Worm (Caenorhabditis elegans) whole organism, L4 larva: ENCODE data around the gene emb-30.
A peak's percentile ranks its signal among the peaks of the same experiment; 100 is the strongest.

Source experiments
- D1046.2 ChIP-seq: fragments of 200-800 bp; sonication (Bioruptor generic); IDR thresholded peaks from 2 replicates; pipeline ENCODE4 v1.3.6; 2022; ENCODE audit warnings: missing genetic modification characterization, missing compliant biosample characterization
- F37D6.2 ChIP-seq: sonication (generic microtip); optimal IDR thresholded peaks from 2 replicates; lab custom pipeline; 2016; ENCODE audit warnings: mild to moderate bottlenecking, missing genetic modification characterization, missing compliant biosample characterization
- F44E2.7 ChIP-seq: fragments of 200-800 bp; sonication (Bioruptor generic); IDR thresholded peaks from 2 replicates; pipeline ENCODE4 v2.1.2; 2022; ENCODE audit warnings: missing genetic modification characterization, missing compliant biosample characterization
- F49E8.2 ChIP-seq: sonication (generic microtip); optimal IDR thresholded peaks from 2 replicates; lab custom pipeline; 2016; ENCODE audit warnings: missing compliant biosample characterization, mild to moderate bottlenecking, missing genetic modification characterization, borderline replicate concordance
- R02D3.7 ChIP-seq: fragments of 150-350 bp; sonication (generic microtip); optimal IDR thresholded peaks from 3 replicates; lab custom pipeline; 2014; ENCODE audit warnings: missing biosample characterization, missing genetic modification characterization
- Y48G9A.11 ChIP-seq: fragments of 200-800 bp; sonication (Bioruptor generic); IDR thresholded peaks from 2 replicates; pipeline ENCODE4 v1.3.6; 2022; ENCODE audit warnings: missing genetic modification reagents, missing genetic modification characterization, missing compliant biosample characterization
- aha-1 ChIP-seq: fragments of 150-350 bp; peaks from one replicate; lab custom pipeline; 2014; ENCODE audit warnings: missing biosample characterization, missing genetic modification characterization
- arid-1 ChIP-seq: fragments of 200-800 bp; sonication (Bioruptor generic); conservative IDR thresholded peaks from 2 replicates; pipeline ENCODE4 v1.3.6; 2022; ENCODE audit warnings: missing genetic modification reagents, missing genetic modification characterization, missing compliant biosample characterization
- attf-4 ChIP-seq: sonication (generic microtip); optimal IDR thresholded peaks from 3 replicates; lab custom pipeline; 2017; ENCODE audit warnings: missing biosample characterization, missing genetic modification characterization
- ceh-28 ChIP-seq: fragments of 150-350 bp; optimal IDR thresholded peaks from 2 replicates; lab custom pipeline; 2014; ENCODE audit warnings: missing biosample characterization, missing genetic modification reagents, missing genetic modification characterization
- ceh-44 ChIP-seq: fragments of 200-800 bp; sonication (Bioruptor generic); IDR thresholded peaks from 2 replicates; pipeline ENCODE4 v1.3.6; 2022; ENCODE audit warnings: missing genetic modification reagents, missing genetic modification characterization, missing compliant biosample characterization
- ceh-62 ChIP-seq: sonication (generic microtip); optimal IDR thresholded peaks from 2 replicates; lab custom pipeline; 2017; ENCODE audit warnings: missing biosample characterization, missing genetic modification characterization
- ceh-82 ChIP-seq: sonication (generic microtip); optimal IDR thresholded peaks from 2 replicates; lab custom pipeline; 2017; ENCODE audit warnings: missing biosample characterization, missing genetic modification characterization
- ces-1 ChIP-seq: fragments of 150-350 bp; sonication (generic microtip); optimal IDR thresholded peaks from 4 replicates; lab custom pipeline; 2014; ENCODE audit warnings: missing biosample characterization, missing genetic modification reagents, missing genetic modification characterization
- daf-16 ChIP-seq, 3 experiments: sonication (generic microtip); optimal IDR thresholded peaks; 2 replicates each; lab custom pipeline; 2016 to 2017; ENCODE audit warnings: missing genetic modification characterization in 3 of 3, missing genetic modification reagents in 3 of 3, mild to moderate bottlenecking in 2 of 3, missing compliant biosample characterization in 2 of 3, missing biosample characterization in 1 of 3, moderate library complexity in 1 of 3
- daf-19 ChIP-seq: fragments of 200-800 bp; sonication (Bioruptor generic); conservative IDR thresholded peaks from 2 replicates; pipeline ENCODE4 v1.3.6; 2022; ENCODE audit warnings: missing genetic modification characterization, missing compliant biosample characterization
- dmd-6 ChIP-seq: fragments of 200-800 bp; sonication (Bioruptor generic); IDR thresholded peaks from 2 replicates; pipeline ENCODE4 v1.3.6; 2022; ENCODE audit warnings: missing genetic modification reagents, missing genetic modification characterization, missing compliant biosample characterization
- dmd-8 ChIP-seq: fragments of 200-800 bp; sonication (Bioruptor generic); IDR thresholded peaks from 2 replicates; pipeline ENCODE4 v1.3.6; 2022; ENCODE audit warnings: missing genetic modification characterization, missing compliant biosample characterization
- duxl-1 ChIP-seq: sonication (generic microtip); optimal IDR thresholded peaks from 2 replicates; lab custom pipeline; 2016; ENCODE audit warnings: mild to moderate bottlenecking, missing genetic modification characterization, moderate library complexity, missing compliant biosample characterization; ENCODE audit not compliant: poor library complexity
- hif-1 ChIP-seq, 2 experiments: sonication (generic microtip); optimal IDR thresholded peaks; 2 replicates each; lab custom pipeline; 2016 to 2017; ENCODE audit warnings: missing compliant biosample characterization in 2 of 2, missing genetic modification characterization in 2 of 2, missing genetic modification reagents in 2 of 2, missing genotype in 2 of 2, mild to moderate bottlenecking in 1 of 2
- hlh-11 ChIP-seq: fragments of 200-800 bp; sonication (Bioruptor generic); optimal IDR thresholded peaks from 2 replicates; lab custom pipeline; 2018; ENCODE audit warnings: mild to moderate bottlenecking, missing genetic modification characterization, missing compliant biosample characterization
- hlh-30 ChIP-seq: sonication (generic microtip); optimal IDR thresholded peaks from 2 replicates; lab custom pipeline; 2017; ENCODE audit warnings: antibody characterized with exemption, mild to moderate bottlenecking, missing genetic modification characterization, missing compliant biosample characterization; ENCODE audit not compliant: insufficient read depth
- jun-1 ChIP-seq: fragments of 150-350 bp; optimal IDR thresholded peaks from 2 replicates; lab custom pipeline; 2014; ENCODE audit warnings: missing biosample characterization, missing genetic modification reagents, missing genetic modification characterization
- lim-7 ChIP-seq: fragments of 200-800 bp; sonication (Bioruptor generic); IDR thresholded peaks from 2 replicates; pipeline ENCODE4 v1.3.6; 2022; ENCODE audit warnings: missing genetic modification characterization, missing compliant biosample characterization
- lin-1 ChIP-seq: fragments of 200-800 bp; sonication (Bioruptor generic); IDR thresholded peaks from 2 replicates; pipeline ENCODE4 v1.3.6; 2022; ENCODE audit warnings: missing genetic modification reagents, missing genetic modification characterization, missing compliant biosample characterization
- lin-13 ChIP-seq: fragments of 150-350 bp; optimal IDR thresholded peaks from 2 replicates; lab custom pipeline; 2014; ENCODE audit warnings: missing biosample characterization, missing genetic modification reagents, missing genetic modification characterization
- lin-38 ChIP-seq: fragments of 200-800 bp; sonication (Bioruptor generic); IDR thresholded peaks from 2 replicates; pipeline ENCODE4 v1.3.6; 2022; ENCODE audit warnings: missing genetic modification reagents, missing genetic modification characterization, missing compliant biosample characterization
- lir-3 ChIP-seq: sonication (generic microtip); optimal IDR thresholded peaks from 2 replicates; lab custom pipeline; 2016; ENCODE audit warnings: mild to moderate bottlenecking, missing genetic modification characterization, missing compliant biosample characterization
- lsy-2 ChIP-seq, 2 experiments: fragments of 150-350 bp in 1 of 2; sonication (generic microtip) in 1 of 2; optimal IDR thresholded peaks; 2 replicates each; lab custom pipeline; 2014 to 2017; ENCODE audit warnings: missing biosample characterization in 2 of 2, missing genetic modification characterization in 2 of 2
- madf-9 ChIP-seq: fragments of 200-800 bp; sonication (Bioruptor generic); conservative IDR thresholded peaks from 2 replicates; pipeline ENCODE4 v1.3.6; 2022; ENCODE audit warnings: missing genetic modification reagents, missing genetic modification characterization, missing compliant biosample characterization
- mdl-1 ChIP-seq, 2 experiments: fragments of 150-350 bp in 1 of 2; sonication (generic microtip) in 1 of 2; optimal IDR thresholded peaks; 2 replicates each; lab custom pipeline; 2014 to 2017; ENCODE audit warnings: missing biosample characterization in 2 of 2, missing genetic modification characterization in 2 of 2
- mep-1 ChIP-seq: fragments of 150-350 bp; sonication (generic microtip); optimal IDR thresholded peaks from 3 replicates; lab custom pipeline; 2014; ENCODE audit warnings: missing biosample characterization, missing genetic modification characterization
- mes-2 ChIP-seq: sonication (generic microtip); optimal IDR thresholded peaks from 2 replicates; lab custom pipeline; 2016; ENCODE audit warnings: missing genotype, mild to moderate bottlenecking, missing genetic modification characterization, missing compliant biosample characterization; ENCODE audit not compliant: poor library complexity, severe bottlenecking
- mxl-2 ChIP-seq: fragments of 200-800 bp; sonication (Bioruptor generic); conservative IDR thresholded peaks from 2 replicates; pipeline ENCODE4 v1.3.6; 2022; ENCODE audit warnings: missing genetic modification reagents, missing genetic modification characterization, missing compliant biosample characterization
- mxl-3 ChIP-seq: fragments of 200-800 bp; sonication (Bioruptor generic); optimal IDR thresholded peaks from 2 replicates; lab custom pipeline; 2018; ENCODE audit warnings: mild to moderate bottlenecking, missing genetic modification characterization, missing compliant biosample characterization
- nhr-102 ChIP-seq: sonication (generic microtip); optimal IDR thresholded peaks from 2 replicates; lab custom pipeline; 2016; ENCODE audit warnings: mild to moderate bottlenecking, missing genetic modification characterization, moderate library complexity, missing compliant biosample characterization
- nhr-237 ChIP-seq: sonication (generic microtip); optimal IDR thresholded peaks from 2 replicates; lab custom pipeline; 2017; ENCODE audit warnings: missing biosample characterization, missing genetic modification characterization
- nhr-25 ChIP-seq: sonication (generic microtip); optimal IDR thresholded peaks from 2 replicates; lab custom pipeline; 2017; ENCODE audit warnings: missing genetic modification characterization, mild to moderate bottlenecking, missing compliant biosample characterization, antibody characterized with exemption, moderate library complexity, borderline replicate concordance; ENCODE audit not compliant: insufficient read depth
- nhr-41 ChIP-seq: fragments of 200-800 bp; sonication (Bioruptor generic); IDR thresholded peaks from 2 replicates; pipeline ENCODE4 v1.3.6; 2022; ENCODE audit warnings: missing genetic modification reagents, missing genetic modification characterization, missing compliant biosample characterization
- nhr-76 ChIP-seq: fragments of 150-350 bp; optimal IDR thresholded peaks from 2 replicates; lab custom pipeline; 2014; ENCODE audit warnings: missing biosample characterization, missing genetic modification characterization
- nhr-77 ChIP-seq: fragments of 150-350 bp; optimal IDR thresholded peaks from 2 replicates; lab custom pipeline; 2014; ENCODE audit warnings: missing biosample characterization, missing genetic modification characterization
- saeg-2 ChIP-seq: fragments of 200-800 bp; sonication (Bioruptor generic); IDR thresholded peaks from 2 replicates; pipeline ENCODE4 v1.3.6; 2022; ENCODE audit warnings: missing genetic modification reagents, missing genetic modification characterization, missing compliant biosample characterization
- skn-1 ChIP-seq: fragments of 150-350 bp; optimal IDR thresholded peaks from 2 replicates; lab custom pipeline; 2014; ENCODE audit warnings: missing biosample characterization, missing genetic modification characterization
- tag-97 ChIP-seq: fragments of 200-800 bp; sonication (Bioruptor generic); IDR thresholded peaks from 2 replicates; pipeline ENCODE4 v1.3.6; 2022; ENCODE audit warnings: missing genetic modification characterization, missing compliant biosample characterization
- unc-62 ChIP-seq, 3 experiments: fragments of 150-350 bp in 1 of 3; sonication (generic microtip); optimal IDR thresholded peaks in 2 of 3; peaks in 1 of 3; 1 replicate in 1 of 3; 2 replicates in 2 of 3; lab custom pipeline; 2014 to 2017; ENCODE audit warnings: missing biosample characterization in 3 of 3, missing genetic modification characterization in 3 of 3, missing genetic modification reagents in 3 of 3, missing genotype in 1 of 3
- zip-2 ChIP-seq: fragments of 150-350 bp; optimal IDR thresholded peaks from 2 replicates; lab custom pipeline; 2014; ENCODE audit warnings: missing biosample characterization, missing genetic modification characterization
- ztf-11 ChIP-seq: fragments of 150-350 bp; optimal IDR thresholded peaks from 2 replicates; lab custom pipeline; 2014; ENCODE audit warnings: missing biosample characterization, missing genetic modification characterization

The emb-30 gene

ce11 chrIII:9443417-9444027, 2.3 kb upstream of the emb-30 start, which contains the start of gene pir-2 (continued):
- no peak for TF ChIP-seq tag-97 (GFP tag; lab: Robert Waterston, UW)
- TF ChIP-seq nhr-25 (tag; lab: Kevin White, UChicago): peak; percentile 69
- peak; percentile 60 for TF ChIP-seq lin-13
- peak; percentile 92 for TF ChIP-seq hlh-11 (tag; lab: Kevin White, UChicago)
- TF ChIP-seq daf-19 (GFP tag; lab: Robert Waterston, UW): no peak
- peak in 1 of 2 experiments; percentile 62 for TF ChIP-seq mdl-1 (tag; optimal IDR thresholded peaks at IDR 0.05; lab: Kevin White, UChicago)
- TF ChIP-seq mep-1 (tag; lab: Kevin White, UChicago): peak; percentile 85
- TF ChIP-seq nhr-77 (tag; lab: Kevin White, UChicago): peak; percentile 31
- no peak for TF ChIP-seq lir-3
- no peak for TF ChIP-seq jun-1 (tag; lab: Kevin White, UChicago)
- TF ChIP-seq ztf-11: no peak
- peak; percentile 26 for TF ChIP-seq nhr-102 (tag; lab: Kevin White, UChicago)
- no peak for TF ChIP-seq zip-2
- TF ChIP-seq mes-2 (tag; lab: Kevin White, UChicago): peak; percentile 92
- no peak for TF ChIP-seq ceh-82 (tag; lab: Kevin White, UChicago)
- TF ChIP-seq nhr-237 (tag; lab: Kevin White, UChicago): no peak
- TF ChIP-seq F37D6.2 (tag; lab: Kevin White, UChicago): peak; percentile 49
- no peak for TF ChIP-seq ces-1 (GFP tag; lab: Kevin White, UChicago)
- peak; percentile 71 for TF ChIP-seq aha-1
- no peak for TF ChIP-seq nhr-76 (tag; lab: Kevin White, UChicago)
- peak; percentile 20 for TF ChIP-seq mxl-3 (GFP tag; lab: Kevin White, UChicago)
- no peak for TF ChIP-seq lin-1 (GFP tag; lab: Robert Waterston, UW)
- TF ChIP-seq R02D3.7 (tag; lab: Kevin White, UChicago): no peak
- no peak for TF ChIP-seq ceh-44 (GFP tag; lab: Robert Waterston, UW)
- TF ChIP-seq hlh-30 (tag; lab: Kevin White, UChicago): peak; percentile 91
- TF ChIP-seq ceh-62 (tag; lab: Kevin White, UChicago): no peak
- no peak for TF ChIP-seq D1046.2
- peak; percentile 63; the same call in 1 of the 2 replicates for TF ChIP-seq F44E2.7 (GFP tag; lab: Robert Waterston, UW)
- TF ChIP-seq lim-7 (GFP tag; lab: Robert Waterston, UW): no peak
- TF ChIP-seq arid-1 (GFP tag; lab: Robert Waterston, UW): peak; percentile 51; the same call in 1 of the 2 replicates
- peak; percentile 61 for TF ChIP-seq dmd-6
- TF ChIP-seq madf-9: no peak
- TF ChIP-seq saeg-2 (GFP tag; lab: Robert Waterston, UW): no peak
- TF ChIP-seq nhr-41 (GFP tag; lab: Robert Waterston, UW): no peak
- TF ChIP-seq mxl-2 (GFP tag; lab: Robert Waterston, UW): no peak

ce11 chrIII:9442846-9443245, 1.6 kb upstream of the emb-30 start:
- no peak for TF ChIP-seq ceh-28 (tag; lab: Kevin White, UChicago)
- no peak for TF ChIP-seq lsy-2 (tag; optimal IDR thresholded peaks at IDR 0.05; lab: Kevin White, UChicago)
- no peak for TF ChIP-seq mxl-3 (GFP tag; lab: Kevin White, UChicago)
- TF ChIP-seq F49E8.2 (tag; lab: Kevin White, UChicago): peak; percentile 5
- TF ChIP-seq aha-1: no peak
- peak; percentile 31; the same call in 1 of the 2 replicates for TF ChIP-seq lin-38 (GFP tag; lab: Robert Waterston, UW)
- no peak for TF ChIP-seq daf-16 (GFP tag; optimal IDR thresholded peaks at IDR 0.05; lab: Kevin White, UChicago)
- no peak for TF ChIP-seq daf-16 (tag; optimal IDR thresholded peaks at IDR 0.05; lab: Kevin White, UChicago)
- no peak for TF ChIP-seq duxl-1 (tag; lab: Kevin White, UChicago)
- no peak for TF ChIP-seq tag-97 (GFP tag; lab: Robert Waterston, UW)
- TF ChIP-seq hif-1 (tag; optimal IDR thresholded peaks at IDR 0.05; lab: Kevin White, UChicago): no peak
- TF ChIP-seq arid-1 (GFP tag; lab: Robert Waterston, UW): 0 out of 2 replicates have a peak, but pooled peaks have one; percentile 35
- TF ChIP-seq attf-4 (tag; lab: Kevin White, UChicago): no peak
- no peak for TF ChIP-seq R02D3.7 (tag; lab: Kevin White, UChicago)
- TF ChIP-seq lim-7 (GFP tag; lab: Robert Waterston, UW): no peak
- TF ChIP-seq dmd-8 (GFP tag; lab: Robert Waterston, UW): no peak
- 0 out of 2 replicates have a peak, but pooled peaks have one; percentile 25 for TF ChIP-seq daf-19 (GFP tag; lab: Robert Waterston, UW)
- TF ChIP-seq skn-1: no peak
- TF ChIP-seq lin-13: peak; percentile 40
- TF ChIP-seq lin-1 (GFP tag; lab: Robert Waterston, UW): no peak
- no peak for TF ChIP-seq unc-62 (GFP tag; optimal IDR thresholded peaks at IDR 0.05 in 1 of 2; lab: Kevin White, UChicago)
- TF ChIP-seq unc-62 (tag; optimal IDR thresholded peaks at IDR 0.05; lab: Kevin White, UChicago): no peak
- 0 out of 2 replicates have a peak, but pooled peaks have one; percentile 5 for TF ChIP-seq Y48G9A.11 (GFP tag; lab: Robert Waterston, UW)
